Fruit fly (Drosophila melanogaster): ENCODE measurements around the gene MTPAP.

DNA sequence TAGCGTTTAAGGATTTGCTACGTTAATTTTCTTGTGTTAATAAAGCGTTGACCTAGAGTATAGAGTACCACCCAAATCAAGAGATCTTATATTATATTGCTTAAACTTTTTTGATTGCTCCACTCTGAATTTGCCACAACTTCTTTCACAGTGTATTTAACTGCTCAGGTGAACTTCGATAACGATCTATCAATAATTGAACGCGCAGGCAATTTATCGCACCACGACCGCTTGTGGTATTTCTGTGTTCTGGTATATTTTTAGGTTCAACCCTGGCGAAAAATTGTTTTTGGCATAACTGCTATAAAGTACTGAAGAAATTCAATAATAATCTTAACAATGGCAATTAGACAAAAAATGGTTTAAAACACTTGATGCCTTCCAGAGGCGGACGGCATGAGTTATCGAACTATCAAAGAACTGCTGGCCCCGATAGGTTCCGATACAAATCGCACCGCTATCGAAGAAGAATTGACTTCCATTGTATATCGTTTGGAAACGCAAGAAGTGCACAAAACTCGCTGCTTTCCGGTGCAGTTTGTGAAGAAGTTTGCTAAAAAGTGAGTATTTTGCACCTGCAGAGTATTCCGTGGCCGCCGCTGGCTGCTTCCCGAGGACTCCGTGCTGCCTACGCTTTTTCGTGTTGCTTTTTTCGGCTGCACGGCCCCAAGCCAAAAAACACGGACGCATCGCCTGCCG is 21.1 kb upstream of the MTPAP start, which contains the start of gene ssx:
- TF ChIP-seq woc (GFP tag; optimal IDR thresholded peaks at IDR 0.05) (no peak), dl (GFP tag; optimal IDR thresholded peaks at IDR 0.05; ENCODE audit: insufficient read depth in 1 of 2, partially characterized antibody in 2 of 2) (no peak), tai (GFP tag; optimal IDR thresholded peaks at IDR 0.05) (no peak), psq (GFP tag; optimal IDR thresholded peaks at IDR 0.05) (peak; percentile 30), CG9705 (GFP tag; optimal IDR thresholded peaks at IDR 0.05) (no peak), Mio (GFP tag; optimal IDR thresholded peaks at IDR 0.05) (no peak), brk (GFP tag; optimal IDR thresholded peaks at IDR 0.05) (no peak), Dif (GFP tag; optimal IDR thresholded peaks at IDR 0.05; ENCODE audit: partially characterized antibody) (no peak), CrebA (GFP tag; optimal IDR thresholded peaks at IDR 0.05; ENCODE audit: borderline replicate concordance) (no peak), Hnf4 (GFP tag; optimal IDR thresholded peaks at IDR 0.05) (no peak)

Data from whole organism, wandering third instar larva.